Fruit fly (Drosophila melanogaster) whole organism, embryonic: ENCODE data around the gene Megf8.

Experiments
- CG10462 ChIP-seq: fragments of 200-800 bp; sonication (Bioruptor generic); optimal IDR thresholded peaks from 2 replicates; lab custom pipeline; 2016; ENCODE audit warnings: missing biosample characterization, missing genetic modification characterization
- CG13287 ChIP-seq: fragments of 200-800 bp; sonication (Bioruptor generic); IDR thresholded peaks from 2 replicates; pipeline ENCODE4 v1.3.6; 2022; ENCODE audit warnings: missing biosample characterization, missing genetic modification characterization; ENCODE audit not compliant: partially characterized antibody
- CG14710 ChIP-seq: fragments of 200-800 bp; sonication (Bioruptor generic); optimal IDR thresholded peaks from 3 replicates; lab custom pipeline; 2019; ENCODE audit warnings: missing biosample characterization, mild to moderate bottlenecking, missing genetic modification characterization, moderate library complexity
- CG15269 ChIP-seq: fragments of 200-800 bp; sonication (Bioruptor generic); optimal IDR thresholded peaks from 2 replicates; lab custom pipeline; 2018; ENCODE audit warnings: missing biosample characterization, mild to moderate bottlenecking, missing genetic modification characterization, moderate library complexity
- CG16779 ChIP-seq: fragments of 200-800 bp; sonication (Bioruptor generic); IDR thresholded peaks from 2 replicates; pipeline ENCODE4 v1.3.6; 2022; ENCODE audit warnings: missing biosample characterization, missing genetic modification characterization
- CG2120 ChIP-seq: fragments of 200-800 bp; sonication (Bioruptor generic); optimal IDR thresholded peaks from 3 replicates; lab custom pipeline; 2016; ENCODE audit warnings: missing biosample characterization, missing genetic modification characterization
- CG2678 ChIP-seq: fragments of 200-800 bp; sonication (Bioruptor generic); optimal IDR thresholded peaks from 3 replicates; lab custom pipeline; 2019; ENCODE audit warnings: missing biosample characterization, mild to moderate bottlenecking, missing genetic modification characterization, moderate library complexity
- CG34422 ChIP-seq: fragments of 200-800 bp; sonication (Bioruptor generic); IDR thresholded peaks from 3 replicates; pipeline ENCODE4 v1.3.6; 2022; ENCODE audit warnings: missing biosample characterization, missing genetic modification characterization
- CG42726 ChIP-seq: fragments of 200-800 bp; sonication (Bioruptor generic); IDR thresholded peaks from 2 replicates; pipeline ENCODE4 v1.3.6; 2022; ENCODE audit warnings: missing biosample characterization, missing genetic modification characterization; ENCODE audit not compliant: partially characterized antibody
- CG4404 ChIP-seq: fragments of 200-800 bp; sonication (Bioruptor generic); IDR thresholded peaks from 2 replicates; pipeline ENCODE4 v1.3.6; 2022; ENCODE audit warnings: missing biosample characterization, missing genetic modification characterization
- CG6654 ChIP-seq: fragments of 200-800 bp; sonication (Bioruptor generic); optimal IDR thresholded peaks from 2 replicates; lab custom pipeline; 2017; ENCODE audit warnings: missing biosample characterization, mild to moderate bottlenecking, missing genetic modification characterization
- CG9437 ChIP-seq: fragments of 200-800 bp; sonication (Bioruptor generic); optimal IDR thresholded peaks from 2 replicates; lab custom pipeline; 2018; ENCODE audit warnings: missing biosample characterization, mild to moderate bottlenecking, missing genetic modification characterization
- CG9797 ChIP-seq: fragments of 200-800 bp; sonication (Bioruptor generic); optimal IDR thresholded peaks from 3 replicates; lab custom pipeline; 2018; ENCODE audit warnings: missing biosample characterization, mild to moderate bottlenecking, missing genetic modification characterization
- D19A ChIP-seq: fragments of 200-800 bp; optimal IDR thresholded peaks from 3 replicates; lab custom pipeline; 2019; ENCODE audit warnings: missing biosample characterization, mild to moderate bottlenecking, missing genetic modification characterization, moderate library complexity
- Doc3 ChIP-seq: fragments of 200-800 bp; sonication (Bioruptor generic); IDR thresholded peaks from 3 replicates; pipeline ENCODE4 v1.3.6; 2022; ENCODE audit warnings: missing biosample characterization, missing genetic modification characterization; ENCODE audit not compliant: partially characterized antibody
- Dref ChIP-seq: fragments of 200-800 bp; sonication (Bioruptor generic); IDR thresholded peaks from 2 replicates; pipeline ENCODE4 v1.3.6; 2022; ENCODE audit warnings: missing biosample characterization, missing genetic modification characterization
- HLH4C ChIP-seq: fragments of 200-800 bp; sonication (Bioruptor generic); IDR thresholded peaks from 3 replicates; pipeline ENCODE4 v1.3.6; 2022; ENCODE audit warnings: missing biosample characterization, missing genetic modification characterization; ENCODE audit not compliant: partially characterized antibody
- Hsf ChIP-seq: fragments of 200-800 bp; sonication (Bioruptor generic); optimal IDR thresholded peaks from 3 replicates; lab custom pipeline; 2016; ENCODE audit warnings: missing biosample characterization, missing genetic modification characterization
- MBD-R2 ChIP-seq: fragments of 200-800 bp; sonication (Bioruptor generic); IDR thresholded peaks from 2 replicates; pipeline ENCODE4 v1.3.6; 2022; ENCODE audit warnings: missing biosample characterization, missing genetic modification characterization
- MESR4 ChIP-seq: fragments of 200-800 bp; sonication (Bioruptor generic); optimal IDR thresholded peaks from 2 replicates; lab custom pipeline; 2018; ENCODE audit warnings: missing biosample characterization, mild to moderate bottlenecking, missing genetic modification characterization, moderate library complexity
- Mrtf ChIP-seq: fragments of 200-800 bp; sonication (Bioruptor generic); IDR thresholded peaks from 3 replicates; pipeline ENCODE4 v1.3.6; 2022; ENCODE audit warnings: missing biosample characterization, missing genetic modification characterization
- Myb ChIP-seq: fragments of 200-800 bp; sonication (Bioruptor generic); optimal IDR thresholded peaks from 2 replicates; lab custom pipeline; 2016; ENCODE audit warnings: missing biosample characterization, missing genetic modification characterization
- NC2α ChIP-seq: fragments of 200-800 bp; sonication (Bioruptor generic); optimal IDR thresholded peaks from 2 replicates; lab custom pipeline; 2016; ENCODE audit warnings: missing biosample characterization, missing genetic modification characterization
- Nf-YC ChIP-seq: fragments of 200-800 bp; optimal IDR thresholded peaks from 3 replicates; lab custom pipeline; 2019; ENCODE audit warnings: missing biosample characterization, mild to moderate bottlenecking, missing genetic modification characterization, moderate library complexity
- Opbp ChIP-seq: fragments of 200-800 bp; sonication (Bioruptor generic); IDR thresholded peaks from 3 replicates; pipeline ENCODE4 v1.3.6; 2022; ENCODE audit warnings: missing biosample characterization, missing genetic modification characterization; ENCODE audit not compliant: partially characterized antibody
- Rfx ChIP-seq: fragments of 200-800 bp; sonication (Bioruptor generic); IDR thresholded peaks from 2 replicates; pipeline ENCODE4 v1.3.6; 2022; ENCODE audit warnings: missing biosample characterization, missing genetic modification characterization
- Scr ChIP-seq: fragments of 200-800 bp; sonication (Bioruptor generic); IDR thresholded peaks from 2 replicates; pipeline ENCODE4 v1.3.6; 2022; ENCODE audit warnings: missing biosample characterization, missing genetic modification characterization; ENCODE audit not compliant: partially characterized antibody
- Sry-β ChIP-seq: fragments of 200-800 bp; sonication (Bioruptor generic); optimal IDR thresholded peaks from 2 replicates; lab custom pipeline; 2018; ENCODE audit warnings: missing biosample characterization, mild to moderate bottlenecking, missing genetic modification characterization, moderate library complexity
- YL-1 ChIP-seq: fragments of 200-800 bp; sonication (Bioruptor generic); optimal IDR thresholded peaks from 3 replicates; lab custom pipeline; 2017; ENCODE audit warnings: missing biosample characterization, mild to moderate bottlenecking, missing genetic modification characterization
- abd-A ChIP-seq: fragments of 200-800 bp; sonication (Bioruptor generic); optimal IDR thresholded peaks from 3 replicates; lab custom pipeline; 2019; ENCODE audit warnings: missing biosample characterization, mild to moderate bottlenecking, missing genetic modification characterization, moderate library complexity
- amos ChIP-seq: fragments of 200-800 bp; sonication (Bioruptor generic); IDR thresholded peaks from 2 replicates; pipeline ENCODE4 v1.3.6; 2022; ENCODE audit warnings: missing biosample characterization, missing genetic modification characterization; ENCODE audit not compliant: partially characterized antibody
- ase ChIP-seq: fragments of 200-800 bp; sonication (Bioruptor generic); IDR thresholded peaks from 3 replicates; pipeline ENCODE4 v1.3.6; 2022; ENCODE audit warnings: missing biosample characterization, missing genetic modification characterization
- ato ChIP-seq: fragments of 200-800 bp; sonication (Bioruptor generic); IDR thresholded peaks from 2 replicates; pipeline ENCODE4 v1.3.6; 2022; ENCODE audit warnings: missing biosample characterization, missing genetic modification characterization; ENCODE audit not compliant: partially characterized antibody
- bbx ChIP-seq: fragments of 200-800 bp; sonication (Bioruptor generic); IDR thresholded peaks from 2 replicates; pipeline ENCODE4 v1.3.6; 2022; ENCODE audit warnings: missing biosample characterization, missing genetic modification characterization; ENCODE audit not compliant: partially characterized antibody
- cwo ChIP-seq: fragments of 200-800 bp; sonication (Bioruptor generic); optimal IDR thresholded peaks from 3 replicates; lab custom pipeline; 2017; ENCODE audit warnings: missing biosample characterization, missing genetic modification characterization, mild to moderate bottlenecking, moderate library complexity, missing genetic modification reagents
- da ChIP-seq: fragments of 200-800 bp; sonication (Bioruptor generic); optimal IDR thresholded peaks from 2 replicates; lab custom pipeline; 2016; ENCODE audit warnings: missing biosample characterization, missing genetic modification characterization
- ftz-f1 ChIP-seq: fragments of 200-800 bp; sonication (Bioruptor generic); optimal IDR thresholded peaks from 2 replicates; lab custom pipeline; 2016; ENCODE audit warnings: missing biosample characterization, missing genetic modification characterization
- hbn ChIP-seq: fragments of 200-800 bp; sonication (Bioruptor generic); IDR thresholded peaks from 2 replicates; pipeline ENCODE4 v1.3.6; 2022; ENCODE audit warnings: missing biosample characterization, missing genetic modification characterization; ENCODE audit not compliant: partially characterized antibody
- mam ChIP-seq: fragments of 200-800 bp; sonication (Bioruptor generic); optimal IDR thresholded peaks from 3 replicates; lab custom pipeline; 2016; ENCODE audit warnings: missing biosample characterization, missing genetic modification characterization
- mld ChIP-seq: fragments of 200-800 bp; sonication (Bioruptor generic); IDR thresholded peaks from 3 replicates; pipeline ENCODE4 v1.3.6; 2022; ENCODE audit warnings: missing biosample characterization, missing genetic modification characterization; ENCODE audit not compliant: partially characterized antibody
- pzg ChIP-seq: fragments of 200-800 bp; sonication (Bioruptor generic); optimal IDR thresholded peaks from 3 replicates; lab custom pipeline; 2018; ENCODE audit warnings: missing biosample characterization, mild to moderate bottlenecking, missing genetic modification characterization, moderate library complexity
- sna ChIP-seq: fragments of 200-800 bp; sonication (Bioruptor generic); IDR thresholded peaks from 2 replicates; pipeline ENCODE4 v1.3.6; 2022; ENCODE audit warnings: missing biosample characterization, missing genetic modification characterization; ENCODE audit not compliant: partially characterized antibody
- stwl ChIP-seq: fragments of 200-800 bp; sonication (Bioruptor generic); optimal IDR thresholded peaks from 3 replicates; lab custom pipeline; 2018; ENCODE audit warnings: missing biosample characterization, mild to moderate bottlenecking, missing genetic modification characterization, moderate library complexity
- tna ChIP-seq: fragments of 200-800 bp; sonication (Bioruptor generic); IDR thresholded peaks from 2 replicates; pipeline ENCODE4 v1.3.6; 2022; ENCODE audit warnings: missing biosample characterization, missing genetic modification characterization; ENCODE audit not compliant: partially characterized antibody
- trem ChIP-seq: fragments of 200-800 bp; optimal IDR thresholded peaks from 3 replicates; lab custom pipeline; 2019; ENCODE audit warnings: missing biosample characterization, mild to moderate bottlenecking, missing genetic modification characterization, moderate library complexity
- vnd ChIP-seq: fragments of 200-800 bp; sonication (Bioruptor generic); IDR thresholded peaks from 3 replicates; pipeline ENCODE4 v1.3.6; 2022; ENCODE audit warnings: missing biosample characterization, missing genetic modification characterization; ENCODE audit not compliant: partially characterized antibody
- vvl ChIP-seq: fragments of 200-800 bp; sonication (Bioruptor generic); IDR thresholded peaks from 2 replicates; pipeline ENCODE4 v1.3.6; 2022; ENCODE audit warnings: missing biosample characterization, missing genetic modification characterization
- zen2 ChIP-seq: fragments of 200-800 bp; sonication (Bioruptor generic); IDR thresholded peaks from 3 replicates; pipeline ENCODE4 v1.3.6; 2022; ENCODE audit warnings: missing biosample characterization, missing genetic modification characterization; ENCODE audit not compliant: partially characterized antibody
- zfh1 ChIP-seq: fragments of 200-800 bp; sonication (Bioruptor generic); IDR thresholded peaks from 3 replicates; pipeline ENCODE4 v1.3.6; 2022; ENCODE audit warnings: missing biosample characterization, missing genetic modification characterization

The Megf8 gene

dm6 chr2L:8043282-8043668, at the start of gene Megf8:
Gene Megf8 (plus strand): TSS chr2L:8043471.
- TF ChIP-seq Opbp (GFP tag; lab: Robert Waterston, UW) (peak; percentile 78; the same call in 2 of the 3 replicates), ftz-f1 (no peak), Hsf (GFP tag; lab: Kevin White, UChicago) (no peak), CG14710 (tag; lab: Kevin White, UChicago) (no peak), Scr (peak; percentile 12; the same call in 1 of the 2 replicates), Dref (GFP tag; lab: Robert Waterston, UW) (peak; percentile 83), CG9437 (GFP tag; lab: Kevin White, UChicago) (no peak), CG2120 (GFP tag; lab: Kevin White, UChicago) (no peak), sna (GFP tag; lab: Robert Waterston, UW) (peak; percentile 55), MESR4 (peak; percentile 77), pzg (GFP tag; lab: Kevin White, UChicago) (peak; percentile 28), YL-1 (GFP tag; lab: Kevin White, UChicago) (peak; percentile 73), cwo (GFP tag; lab: Kevin White, UChicago) (no peak), CG13287 (peak; percentile 60), CG10462 (GFP tag; lab: Kevin White, UChicago) (no peak), da (no peak), CG15269 (no peak), hbn (GFP tag; lab: Robert Waterston, UW) (peak; percentile 55), Mrtf (GFP tag; lab: Robert Waterston, UW) (no peak), CG9797 (peak; percentile 43), amos (GFP tag; lab: Robert Waterston, UW) (peak; percentile 61; the same call in 1 of the 2 replicates), Doc3 (GFP tag; lab: Robert Waterston, UW) (peak; percentile 31; the same call in 1 of the 3 replicates), Myb (peak; percentile 81), MBD-R2 (GFP tag; lab: Robert Waterston, UW) (peak; percentile 52), zen2 (peak; percentile 84), CG42726 (GFP tag; lab: Robert Waterston, UW) (peak; percentile 21; the same call in 1 of the 2 replicates), vvl (GFP tag; lab: Robert Waterston, UW) (peak; percentile 71; the same call in 1 of the 2 replicates), trem (tag; lab: Kevin White, UChicago) (peak; percentile 9), zfh1 (GFP tag; lab: Robert Waterston, UW) (no peak), CG34422 (GFP tag; lab: Robert Waterston, UW) (0 out of 3 replicates have a peak, but pooled peaks have one; percentile 8), ase (GFP tag; lab: Robert Waterston, UW) (no peak), ato (GFP tag; lab: Robert Waterston, UW) (peak; percentile 77), mam (GFP tag; lab: Kevin White, UChicago) (no peak), CG6654 (GFP tag; lab: Kevin White, UChicago) (no peak), CG16779 (no peak), Rfx (0 out of 2 replicates have a peak, but pooled peaks have one; percentile 23), vnd (GFP tag; lab: Robert Waterston, UW) (peak; percentile 16), mld (GFP tag; lab: Robert Waterston, UW) (peak; percentile 47; the same call in 1 of the 3 replicates), tna (GFP tag; lab: Robert Waterston, UW) (peak; percentile 72), stwl (peak; percentile 51), CG2678 (tag; lab: Kevin White, UChicago) (no peak), abd-A (tag; lab: Kevin White, UChicago) (no peak), HLH4C (peak; percentile 75), bbx (GFP tag; lab: Robert Waterston, UW) (peak; percentile 82), CG4404 (no peak), Nf-YC (tag; lab: Kevin White, UChicago) (no peak), D19A (tag; lab: Kevin White, UChicago) (no peak), NC2α (no peak), Sry-β (GFP tag; lab: Kevin White, UChicago) (no peak)
